Worm (Caenorhabditis elegans): ENCODE data around the gene grl-21.

DNA sequence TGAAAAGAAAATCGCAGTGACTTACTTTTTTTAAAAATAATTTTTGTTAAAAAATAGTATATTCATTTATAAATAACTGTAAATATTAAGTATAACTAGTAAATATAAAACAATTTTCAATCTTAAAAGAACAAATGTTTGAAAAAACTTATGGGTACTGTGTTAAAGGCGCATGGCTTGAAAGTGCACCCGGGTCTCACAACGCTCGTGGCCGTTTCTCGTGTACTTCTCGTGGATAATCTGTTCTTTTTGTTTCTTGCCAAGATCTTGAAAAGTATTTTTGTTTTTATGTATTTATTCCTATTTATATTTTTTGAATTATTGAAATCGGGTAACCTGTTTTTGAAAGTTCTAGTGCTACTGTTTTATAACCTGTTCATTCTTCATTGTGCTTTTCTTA lies 28.8 kb downstream of the grl-21 start:
- no peak for TF ChIP-seq ztf-4 (tag; optimal IDR thresholded peaks at IDR 0.05)
- TF ChIP-seq unc-55 (GFP tag; optimal IDR thresholded peaks at IDR 0.05): no peak
- no peak for TF ChIP-seq snpc-4 (tag; optimal IDR thresholded peaks at IDR 0.05)
